Fruit fly (Drosophila melanogaster) whole organism, larva: ENCODE results near the gene ham.

ENCODE experiments used
- noc ChIP-seq: fragments of 200-800 bp; sonication (Bioruptor generic); optimal IDR thresholded peaks from 3 replicates; lab custom pipeline; 2019; ENCODE audit warnings: missing biosample characterization, mild to moderate bottlenecking, missing genetic modification characterization, moderate library complexity

ham gene

DNA sequence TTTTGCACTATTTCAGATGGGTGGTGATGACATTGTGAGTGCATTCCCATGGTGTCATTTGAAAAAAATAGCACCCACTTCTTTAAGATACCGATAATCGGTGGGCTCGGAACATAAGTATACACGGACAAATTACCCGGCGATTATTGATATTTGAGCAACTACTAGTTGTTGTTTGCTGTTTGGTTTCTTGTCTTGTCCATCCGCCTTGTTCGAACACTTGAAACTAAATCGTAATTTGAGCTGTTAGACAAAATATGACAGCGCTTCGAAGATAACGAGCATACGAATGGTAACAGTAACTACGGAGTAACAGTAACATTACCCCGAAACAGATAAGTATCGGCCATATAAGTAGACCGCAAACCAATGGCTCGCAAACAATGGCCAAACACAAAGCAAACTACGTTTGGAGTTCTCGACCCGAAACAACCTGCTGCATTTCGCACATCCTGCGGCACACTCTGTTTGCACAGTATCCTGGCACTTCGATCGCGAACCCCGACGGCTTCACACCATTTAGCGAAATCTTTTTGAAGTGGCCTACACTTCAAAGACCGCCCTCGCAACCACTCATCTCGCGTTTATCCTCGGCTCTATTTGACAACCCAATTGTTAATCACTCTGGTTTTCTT lies 11.7 kb downstream of the ham start:
- no peak for TF ChIP-seq noc

DNA sequence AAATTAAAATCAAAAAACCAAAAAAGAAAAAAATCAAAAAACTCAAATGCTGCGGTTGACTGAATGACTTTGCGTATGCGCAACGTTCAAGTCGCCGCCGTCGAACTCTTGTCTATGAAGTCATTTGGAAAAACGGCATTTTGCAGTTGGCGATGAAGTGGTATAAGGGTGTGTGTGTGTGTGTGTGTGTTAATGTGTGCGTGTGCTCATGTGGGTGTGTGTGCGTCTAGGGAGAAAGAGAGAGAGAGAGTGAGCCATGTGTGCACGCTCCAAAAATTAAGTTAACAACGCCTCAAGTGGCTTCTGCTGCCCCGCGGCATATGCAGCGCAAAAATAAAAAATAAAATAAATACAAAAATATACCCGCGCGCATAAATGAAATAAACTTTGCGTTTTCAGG lies 15.3 kb downstream of the ham start:
- TF ChIP-seq noc, result no peak

DNA sequence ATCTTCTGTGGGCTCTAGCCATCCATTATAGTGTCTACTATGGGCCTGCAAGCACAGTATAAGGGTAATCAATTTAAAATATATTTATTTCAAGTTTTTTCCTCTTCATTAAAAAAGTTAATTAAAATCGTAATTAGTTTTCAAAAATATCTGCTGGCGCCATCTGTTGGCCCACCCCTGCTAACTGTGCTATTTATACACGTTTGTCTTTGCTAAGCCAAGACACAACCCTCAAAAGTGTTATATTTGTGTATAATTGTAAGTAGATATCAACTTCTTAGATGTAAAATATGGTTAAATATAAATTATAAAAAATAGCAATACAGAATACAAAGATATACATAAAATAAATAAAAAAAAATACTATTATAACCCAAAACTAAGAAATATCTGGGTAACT lies 16.1 kb downstream of the ham start:
- TF ChIP-seq noc, result no peak

DNA sequence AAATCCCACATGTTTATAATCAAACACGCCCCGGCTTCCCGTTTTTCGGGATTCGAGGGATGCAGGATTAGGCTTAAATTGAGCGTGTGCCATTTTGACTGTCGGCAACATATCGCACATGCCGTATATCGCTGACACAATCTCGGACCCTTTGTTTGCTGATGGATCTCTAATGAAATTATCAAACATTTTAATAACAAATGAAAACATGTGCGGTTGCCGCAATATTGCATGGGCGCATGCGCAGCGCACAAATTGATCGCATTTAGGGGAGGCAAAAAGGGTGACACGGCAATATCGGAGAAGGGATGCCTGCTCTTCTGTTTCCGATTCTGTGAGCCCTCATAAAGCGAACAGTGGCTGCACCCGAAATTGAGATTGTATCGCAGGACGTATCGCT lies 17.4 kb downstream of the ham start:
- no peak for TF ChIP-seq noc

DNA sequence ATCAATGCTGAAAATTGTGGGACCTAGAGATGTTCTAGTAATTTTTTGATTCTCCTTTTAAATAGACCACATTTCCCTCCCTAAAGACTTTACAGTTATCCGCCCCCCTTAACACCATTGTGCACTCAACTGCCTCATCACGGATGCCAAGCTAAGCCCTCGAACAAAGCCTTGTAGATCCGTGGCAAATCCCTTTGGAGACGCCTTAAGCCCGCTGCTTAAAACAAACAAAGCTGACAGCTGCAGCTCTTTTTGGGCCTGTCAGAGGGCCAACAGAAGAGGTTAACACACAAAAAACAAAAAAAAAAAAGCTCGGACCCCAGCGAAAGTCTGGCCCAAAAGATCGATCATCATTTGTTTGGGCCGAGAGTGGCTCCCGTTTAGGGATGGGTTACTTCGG lies 24.9 kb downstream of the ham start:
- TF ChIP-seq noc, result no peak

DNA sequence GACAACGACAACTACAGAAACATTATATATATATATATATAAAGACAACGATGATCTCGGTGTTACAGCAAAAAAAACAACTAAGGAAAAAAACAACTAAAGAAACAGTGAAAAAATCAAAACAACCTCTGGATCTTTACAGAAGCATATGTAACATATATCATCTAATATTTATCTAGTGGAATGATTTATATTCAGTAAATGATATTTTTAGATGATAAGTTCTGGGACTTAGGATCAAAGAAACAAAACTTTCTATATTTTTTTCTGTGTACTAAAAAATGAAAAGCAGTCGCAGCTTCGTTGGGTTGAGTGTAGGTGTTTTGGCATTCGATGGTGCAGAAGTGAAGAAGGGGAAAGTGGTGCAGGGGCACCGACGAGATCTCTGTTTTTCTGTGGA lies 25.6 kb downstream of the ham start:
- no peak for TF ChIP-seq noc

DNA sequence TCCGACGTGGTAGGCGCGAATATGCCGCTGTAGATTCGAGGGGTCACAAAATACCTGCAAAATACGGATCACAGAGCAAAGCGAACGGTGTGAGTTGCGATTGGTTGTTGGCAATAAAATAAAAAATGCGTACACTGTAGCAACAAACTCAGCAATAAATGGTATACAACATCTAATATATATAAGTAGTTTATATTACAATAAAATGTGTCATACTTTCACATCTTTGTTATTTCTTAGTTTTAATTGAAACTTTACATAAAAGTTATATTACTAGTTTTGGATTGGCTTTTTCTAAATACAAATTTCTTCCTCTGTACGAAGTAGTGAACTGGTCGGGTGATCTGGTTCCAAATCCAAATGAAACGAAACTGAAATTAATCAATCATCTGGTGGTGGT lies 26.9 kb downstream of the ham start:
- TF ChIP-seq noc, result no peak

DNA sequence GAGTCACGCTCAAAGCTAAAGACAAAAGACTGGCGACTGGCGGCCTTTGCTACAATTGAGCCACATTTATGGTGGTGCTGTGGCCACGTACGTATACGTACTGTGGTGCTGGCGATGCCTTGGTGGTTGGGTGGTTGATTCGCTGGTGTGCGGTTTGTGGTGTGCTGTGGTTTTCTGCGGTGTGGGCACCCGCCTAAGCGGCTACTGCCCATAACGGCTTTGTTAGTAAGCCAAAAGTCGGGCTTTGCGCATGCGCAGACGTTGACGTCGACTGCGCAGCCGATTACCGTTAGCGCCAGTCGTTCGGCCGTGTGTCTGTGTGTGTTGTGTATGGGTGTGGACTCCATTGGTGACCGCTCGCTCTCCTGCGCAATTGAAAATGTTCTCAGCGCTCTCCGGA lies 39.5 kb downstream of the ham start:
- TF ChIP-seq noc, result no peak

DNA sequence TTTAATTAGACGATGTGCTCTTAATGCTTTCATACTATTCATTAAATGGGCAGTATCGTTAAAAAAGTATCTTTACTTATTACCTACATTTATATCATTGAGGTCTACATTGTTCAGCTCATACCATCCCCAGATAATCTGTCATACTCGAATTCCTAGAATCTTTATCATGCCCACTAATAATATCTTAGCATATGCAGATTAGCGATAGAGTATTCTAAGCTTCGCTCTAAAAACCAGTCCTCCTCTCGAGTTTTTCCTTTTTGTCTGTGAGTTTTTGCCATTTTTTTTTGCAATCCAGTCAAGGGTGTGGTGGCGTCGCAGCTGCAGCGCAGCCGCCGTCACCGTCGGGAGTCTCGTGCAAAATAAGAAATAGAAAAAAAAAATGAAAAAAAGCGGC lies 39.9 kb downstream of the ham start:
- TF ChIP-seq noc, result no peak

DNA sequence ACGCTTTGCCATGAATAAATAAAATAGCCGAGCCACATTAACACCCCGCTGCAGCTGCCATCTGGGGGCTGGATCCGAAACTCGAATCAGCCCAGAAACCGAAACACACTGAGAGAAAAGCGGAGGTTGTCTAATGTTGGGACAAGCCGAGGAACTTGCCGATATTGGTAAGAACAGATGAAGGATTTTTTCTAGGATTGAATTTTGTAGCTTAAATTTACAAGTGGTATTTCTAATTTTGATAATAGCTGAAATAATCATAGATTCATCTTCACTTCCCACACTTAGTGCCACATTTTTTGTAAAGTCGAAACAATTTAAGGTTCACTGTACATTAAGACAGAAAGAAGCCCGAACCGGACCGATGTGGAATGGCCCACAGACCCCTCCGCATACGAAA lies 40.7 kb downstream of the ham start:
- TF ChIP-seq noc, result no peak

DNA sequence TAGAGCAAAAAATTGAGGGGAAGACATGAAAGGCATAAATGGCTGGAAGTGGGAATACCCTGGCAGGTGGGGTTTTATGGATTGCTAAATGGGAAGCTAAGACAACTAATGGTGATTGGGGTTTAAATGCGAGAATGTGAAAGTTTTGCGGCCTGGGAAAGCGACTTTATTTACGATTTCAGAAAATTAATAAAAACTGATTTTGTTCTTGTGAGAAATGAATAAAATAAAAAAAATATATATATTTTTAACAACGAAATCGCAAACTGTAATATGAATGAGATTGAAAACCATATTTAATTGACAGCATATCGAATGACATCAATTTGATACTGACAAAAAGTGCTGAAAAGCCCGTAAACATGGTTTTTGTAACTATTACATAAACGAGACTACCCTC lies 41.4 kb downstream of the ham start:
- no peak for TF ChIP-seq noc

DNA sequence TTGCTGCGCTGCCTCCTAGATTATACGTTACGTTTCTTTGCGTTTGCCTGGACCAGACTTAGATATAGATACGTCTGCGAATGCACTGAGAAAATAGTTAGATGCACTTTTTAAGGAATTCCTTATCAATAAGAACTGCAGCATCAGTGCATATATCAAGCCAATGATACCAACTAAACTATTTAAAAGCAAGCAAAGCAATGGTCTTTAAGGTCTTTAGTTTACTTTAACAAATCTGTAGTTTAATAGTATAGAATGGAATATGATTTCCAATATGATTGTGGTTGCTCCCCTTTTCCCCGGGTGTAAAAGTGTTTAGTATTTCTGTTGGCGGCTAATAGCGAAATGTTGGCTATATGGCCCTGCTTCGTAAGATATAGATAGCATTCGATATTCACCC lies 46.0 kb downstream of the ham start:
- TF ChIP-seq noc, result no peak

DNA sequence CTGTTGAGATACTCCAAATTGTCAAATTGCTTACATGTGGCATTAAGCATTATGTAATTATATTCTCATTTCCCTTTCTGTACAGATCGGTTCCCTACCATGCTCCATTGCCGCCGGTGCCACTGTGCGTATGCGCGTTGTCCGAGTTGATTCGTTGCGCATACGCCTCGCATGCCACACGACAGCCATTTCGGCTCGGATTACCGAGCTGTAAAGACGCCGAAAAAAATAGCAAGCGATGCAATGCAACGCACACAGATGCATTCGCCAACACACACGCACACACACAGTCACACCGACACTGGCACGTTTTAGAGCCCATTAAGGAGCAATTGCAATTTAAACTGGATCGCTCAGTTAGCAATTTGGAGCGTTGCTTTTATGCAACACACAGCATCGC lies 47.3 kb downstream of the ham start:
- no peak for TF ChIP-seq noc

DNA sequence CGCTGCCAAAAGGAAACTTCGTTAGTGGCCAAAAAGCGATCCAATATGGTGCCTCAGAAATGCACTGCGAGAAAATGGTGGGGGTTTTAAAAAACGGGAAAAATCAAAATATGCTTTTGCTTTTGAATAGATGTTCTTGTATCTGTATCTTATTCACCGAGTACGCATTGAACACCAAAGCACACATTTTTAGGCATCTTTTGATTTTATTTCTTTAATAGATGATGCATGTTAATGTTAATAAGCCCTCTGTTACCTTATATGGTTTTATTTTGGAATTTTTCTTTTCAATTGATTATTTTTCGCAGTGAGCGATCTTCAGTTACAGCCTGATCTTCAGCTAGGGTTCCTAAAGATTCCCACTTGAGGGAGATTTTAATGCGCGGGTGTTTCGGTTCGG lies 48.8 kb downstream of the ham start:
- no peak for TF ChIP-seq noc

DNA sequence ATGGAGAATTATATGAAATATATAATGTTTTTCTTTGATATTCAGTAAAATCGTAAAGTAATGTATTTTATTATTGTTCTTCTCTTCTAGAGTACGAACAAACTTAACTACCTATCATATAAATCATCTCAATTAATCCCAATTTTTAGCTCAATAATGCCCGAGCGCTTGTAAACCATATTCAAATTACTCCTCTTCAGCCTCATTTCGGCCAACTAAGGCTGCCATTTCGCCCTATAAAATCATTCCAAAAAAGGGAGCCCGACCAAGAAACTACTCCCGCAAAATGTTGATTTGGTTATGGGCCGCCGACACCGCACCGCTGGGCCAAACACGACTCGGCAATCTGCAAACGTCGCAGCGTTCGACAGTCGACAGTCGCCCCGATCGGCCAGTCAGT lies 50.0 kb downstream of the ham start:
- no peak for TF ChIP-seq noc

DNA sequence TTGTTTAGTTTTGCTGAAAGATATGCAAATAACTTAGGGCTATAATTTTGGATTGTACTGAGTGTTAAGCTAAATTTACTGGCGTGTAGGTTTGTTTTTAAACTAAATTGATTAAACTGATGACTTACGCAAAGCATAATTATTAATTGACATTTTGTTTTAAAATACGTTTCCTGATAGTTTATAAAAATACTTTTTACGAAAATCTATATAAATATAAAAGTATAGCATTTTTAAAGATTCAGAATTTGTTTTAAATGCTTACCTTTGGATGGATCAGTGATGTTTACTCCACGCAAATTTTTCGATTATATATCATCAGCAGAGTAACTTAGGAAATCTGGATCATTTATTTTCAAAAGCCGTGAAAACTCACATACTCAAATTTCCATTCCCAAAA lies 52.7 kb downstream of the ham start, which contains the start of the genes CG42752 and CG15167:
CG42752 (minus strand) TSS at position 101 of the 400 bp plus-strand sequence.
CG15167 (plus strand) TSS at position 349 of the 400 bp plus-strand sequence.
- no peak for TF ChIP-seq noc

DNA sequence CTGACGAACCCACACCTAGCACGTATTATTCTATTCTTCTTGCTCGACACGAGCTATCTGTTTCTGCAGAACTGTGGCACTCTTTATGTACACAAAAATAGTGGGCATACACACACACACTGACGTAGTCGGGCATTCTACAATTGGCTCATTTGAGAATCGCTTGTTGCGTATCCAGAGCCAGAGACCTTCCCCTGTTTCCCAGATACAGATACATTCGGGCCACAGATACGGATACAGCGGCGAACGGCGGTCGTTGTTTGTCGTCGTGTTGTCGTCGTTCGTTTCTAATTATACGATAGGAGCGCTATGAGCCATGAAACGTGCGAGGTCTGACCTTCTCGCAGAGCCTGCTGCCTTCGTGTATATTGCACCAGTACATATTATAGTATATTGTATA lies 55.5 kb downstream of the ham start:
- TF ChIP-seq noc, result no peak

DNA sequence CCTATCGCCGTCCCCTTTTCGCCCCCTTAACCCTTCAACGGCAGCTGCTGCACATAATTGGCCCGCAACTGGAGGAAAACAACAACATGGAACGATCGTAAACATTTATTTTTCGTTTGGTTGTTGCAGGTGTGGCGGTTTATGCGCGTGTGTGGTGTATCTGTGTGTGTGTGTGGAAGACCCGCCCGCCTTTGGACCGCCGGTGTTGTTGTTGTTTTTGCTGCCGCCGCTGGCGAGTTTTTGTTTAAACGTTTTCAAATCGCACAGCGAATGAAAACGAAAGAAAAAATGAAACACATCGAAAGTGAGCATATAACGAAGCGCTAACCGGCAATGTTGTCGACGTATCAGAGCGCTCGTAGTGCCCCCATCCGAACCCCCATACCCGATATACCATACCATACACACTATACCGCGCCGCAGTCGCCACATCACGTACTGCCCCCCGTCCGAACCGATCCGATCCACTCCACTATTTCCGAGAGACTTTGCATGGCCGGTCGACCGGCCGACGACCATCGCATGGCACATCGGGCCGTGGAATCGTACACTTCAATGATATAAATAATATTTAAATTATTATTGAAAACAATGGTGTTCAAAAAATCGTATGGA lies 57.0 kb downstream of the ham start:
- TF ChIP-seq noc, result no peak
